Worm (Caenorhabditis elegans) whole organism, young adult: ENCODE data around the gene D2024.18.

Source experiments
- B0336.3 ChIP-seq: fragments of 200-800 bp; sonication (Bioruptor generic); IDR thresholded peaks from 2 replicates; pipeline ENCODE4 v1.3.6; 2022; ENCODE audit warnings: missing genetic modification characterization, missing compliant biosample characterization
- C17E4.6 ChIP-seq: fragments of 200-800 bp; sonication (Bioruptor generic); IDR thresholded peaks from 2 replicates; pipeline ENCODE4 v1.3.6; 2022; ENCODE audit warnings: missing genetic modification reagents, missing genetic modification characterization, missing compliant biosample characterization
- F22D6.2 ChIP-seq: sonication (generic microtip); optimal IDR thresholded peaks from 2 replicates; lab custom pipeline; 2016; ENCODE audit warnings: mild to moderate bottlenecking, missing genetic modification characterization, missing compliant biosample characterization
- F23B12.7 ChIP-seq: sonication (generic microtip); optimal IDR thresholded peaks from 2 replicates; lab custom pipeline; 2017; ENCODE audit warnings: missing genetic modification characterization, mild to moderate bottlenecking, missing compliant biosample characterization, antibody characterized with exemption, moderate library complexity; ENCODE audit not compliant: insufficient read depth
- F39B2.1 ChIP-seq: fragments of 200-800 bp; sonication (Bioruptor generic); IDR thresholded peaks from 2 replicates; pipeline ENCODE4 v1.3.6; 2022; ENCODE audit warnings: missing genetic modification reagents, missing genetic modification characterization, missing compliant biosample characterization
- F49E8.2 ChIP-seq: sonication (generic microtip); optimal IDR thresholded peaks from 3 replicates; lab custom pipeline; 2017; ENCODE audit warnings: missing genetic modification characterization, mild to moderate bottlenecking, missing compliant biosample characterization, antibody characterized with exemption, moderate library complexity; ENCODE audit not compliant: insufficient read depth
- F55B11.4 ChIP-seq: sonication (generic microtip); optimal IDR thresholded peaks from 2 replicates; lab custom pipeline; 2016; ENCODE audit warnings: missing compliant biosample characterization, missing genetic modification characterization, borderline replicate concordance; ENCODE audit not compliant: insufficient read depth
- K11D2.4 ChIP-seq: fragments of 200-800 bp; sonication (Bioruptor generic); IDR thresholded peaks from 2 replicates; pipeline ENCODE4 v1.3.6; 2022; ENCODE audit warnings: missing genetic modification reagents, missing genetic modification characterization, missing compliant biosample characterization
- K12H6.12 ChIP-seq: fragments of 200-800 bp; sonication (Bioruptor generic); optimal IDR thresholded peaks from 2 replicates; lab custom pipeline; 2018; ENCODE audit warnings: mild to moderate bottlenecking, missing genetic modification characterization, missing compliant biosample characterization
- T07F8.4 ChIP-seq: sonication (generic microtip); optimal IDR thresholded peaks from 2 replicates; lab custom pipeline; 2016; ENCODE audit warnings: mild to moderate bottlenecking, missing genetic modification characterization, moderate library complexity, missing compliant biosample characterization
- Y53F4B.3 ChIP-seq: fragments of 200-800 bp; sonication (Bioruptor generic); IDR thresholded peaks from 2 replicates; pipeline ENCODE4 v1.3.6; 2022; ENCODE audit warnings: missing genetic modification reagents, missing genetic modification characterization, missing compliant biosample characterization
- Y79H2A.3 ChIP-seq: fragments of 200-800 bp; sonication (Bioruptor generic); conservative IDR thresholded peaks from 2 replicates; pipeline ENCODE4 v1.3.6; 2022; ENCODE audit warnings: missing genetic modification reagents, missing genetic modification characterization, missing compliant biosample characterization
- aptf-3 ChIP-seq: fragments of 200-800 bp; sonication (Bioruptor generic); IDR thresholded peaks from 2 replicates; pipeline ENCODE4 v1.3.6; 2022; ENCODE audit warnings: missing genetic modification characterization, missing compliant biosample characterization
- atf-7 ChIP-seq: sonication (generic microtip); optimal IDR thresholded peaks from 2 replicates; lab custom pipeline; 2017; ENCODE audit warnings: mild to moderate bottlenecking, missing genetic modification characterization, missing compliant biosample characterization
- attf-6 ChIP-seq: fragments of 200-800 bp; sonication (Bioruptor generic); IDR thresholded peaks from 2 replicates; pipeline ENCODE4 v1.3.6; 2022; ENCODE audit warnings: missing genetic modification reagents, missing genetic modification characterization, missing compliant biosample characterization
- bed-2 ChIP-seq: fragments of 200-800 bp; sonication (Bioruptor generic); IDR thresholded peaks from 2 replicates; pipeline ENCODE4 v1.3.6; 2022; ENCODE audit warnings: missing genetic modification reagents, missing genetic modification characterization, missing compliant biosample characterization
- ccch-3 ChIP-seq: fragments of 200-800 bp; sonication (Bioruptor generic); optimal IDR thresholded peaks from 2 replicates; lab custom pipeline; 2018; ENCODE audit warnings: mild to moderate bottlenecking, missing genetic modification characterization, missing compliant biosample characterization
- cebp-1 ChIP-seq, 2 experiments: fragments of 200-800 bp in 1 of 2; sonication (Bioruptor generic) in 1 of 2; sonication (generic microtip) in 1 of 2; IDR thresholded peaks in 1 of 2; optimal IDR thresholded peaks in 1 of 2; 2 replicates each; pipeline versions ENCODE4 v1.3.6 to Lab custom; 2017 to 2022; ENCODE audit warnings: missing compliant biosample characterization in 2 of 2, missing genetic modification characterization in 2 of 2, mild to moderate bottlenecking in 1 of 2, missing genetic modification reagents in 1 of 2, moderate library complexity in 1 of 2
- cebp-2 ChIP-seq: fragments of 200-800 bp; sonication (Bioruptor generic); IDR thresholded peaks from 2 replicates; pipeline ENCODE4 v1.3.6; 2022; ENCODE audit warnings: missing genetic modification characterization, missing compliant biosample characterization
- ceh-100 ChIP-seq: fragments of 200-800 bp; sonication (Bioruptor generic); IDR thresholded peaks from 2 replicates; pipeline ENCODE4 v1.3.6; 2022; ENCODE audit warnings: missing genetic modification reagents, missing genetic modification characterization, missing compliant biosample characterization
- ceh-27 ChIP-seq: fragments of 200-800 bp; sonication (Bioruptor generic); optimal IDR thresholded peaks from 2 replicates; lab custom pipeline; 2018; ENCODE audit warnings: mild to moderate bottlenecking, missing genetic modification characterization, moderate library complexity, missing compliant biosample characterization
- ceh-91 ChIP-seq: fragments of 200-800 bp; sonication (Bioruptor generic); IDR thresholded peaks from 2 replicates; pipeline ENCODE4 v1.3.6; 2022; ENCODE audit warnings: missing genetic modification reagents, missing genetic modification characterization, missing compliant biosample characterization
- chd-7 ChIP-seq: sonication (generic microtip); optimal IDR thresholded peaks from 2 replicates; lab custom pipeline; 2016; ENCODE audit warnings: mild to moderate bottlenecking, missing genetic modification characterization, moderate library complexity, missing compliant biosample characterization
- dox-1 ChIP-seq: fragments of 200-800 bp; sonication (Bioruptor generic); IDR thresholded peaks from 2 replicates; pipeline ENCODE4 v1.3.6; 2022; ENCODE audit warnings: missing genetic modification reagents, missing genetic modification characterization, missing compliant biosample characterization
- dpl-1 ChIP-seq: fragments of 150-350 bp; optimal IDR thresholded peaks from 2 replicates; lab custom pipeline; 2014; ENCODE audit warnings: missing biosample characterization, missing genetic modification reagents, missing genetic modification characterization
- ekl-4 ChIP-seq: fragments of 200-800 bp; sonication (Bioruptor generic); IDR thresholded peaks from 2 replicates; pipeline ENCODE4 v1.3.6; 2022; ENCODE audit warnings: missing genetic modification reagents, missing genetic modification characterization, missing compliant biosample characterization
- fkh-3 ChIP-seq: sonication (generic microtip); optimal IDR thresholded peaks from 2 replicates; lab custom pipeline; 2016; ENCODE audit warnings: mild to moderate bottlenecking, missing genetic modification characterization, missing compliant biosample characterization
- gei-17 ChIP-seq: fragments of 200-800 bp; sonication (Bioruptor generic); optimal IDR thresholded peaks from 2 replicates; lab custom pipeline; 2018; ENCODE audit warnings: mild to moderate bottlenecking, missing genetic modification characterization, missing compliant biosample characterization
- hmg-20 ChIP-seq: fragments of 200-800 bp; sonication (Bioruptor generic); IDR thresholded peaks from 2 replicates; pipeline ENCODE4 v1.3.6; 2022; ENCODE audit warnings: missing genetic modification reagents, missing genetic modification characterization, missing compliant biosample characterization
- hsf-1 ChIP-seq: fragments of 200-800 bp; sonication (Bioruptor generic); IDR thresholded peaks from 2 replicates; pipeline ENCODE4 v1.3.6; 2022; ENCODE audit warnings: missing genetic modification reagents, missing genetic modification characterization, missing compliant biosample characterization
- let-526 ChIP-seq: fragments of 200-800 bp; sonication (Bioruptor generic); IDR thresholded peaks from 2 replicates; pipeline ENCODE4 v1.3.6; 2022; ENCODE audit warnings: missing genetic modification reagents, missing genetic modification characterization, missing compliant biosample characterization
- lin-35 ChIP-seq, 3 experiments: fragments of 150-350 bp in 2 of 3; sonication (generic microtip) in 1 of 3; optimal IDR thresholded peaks; 2 replicates each; lab custom pipeline; 2014 to 2018; ENCODE audit warnings: missing biosample characterization in 3 of 3, missing genetic modification characterization in 3 of 3, missing genetic modification reagents in 3 of 3
- lsl-1 ChIP-seq: fragments of 200-800 bp; sonication (Bioruptor generic); optimal IDR thresholded peaks from 2 replicates; lab custom pipeline; 2018; ENCODE audit warnings: mild to moderate bottlenecking, missing genetic modification characterization, moderate library complexity, missing compliant biosample characterization
- lsy-27 ChIP-seq: sonication (generic microtip); optimal IDR thresholded peaks from 2 replicates; lab custom pipeline; 2017; ENCODE audit warnings: missing genetic modification characterization, mild to moderate bottlenecking, missing compliant biosample characterization, antibody characterized with exemption, missing genotype, borderline replicate concordance; ENCODE audit not compliant: insufficient read depth
- madf-10 ChIP-seq: sonication (generic microtip); optimal IDR thresholded peaks from 2 replicates; lab custom pipeline; 2016; ENCODE audit warnings: mild to moderate bottlenecking, missing genetic modification characterization, missing compliant biosample characterization
- mcd-1 ChIP-seq: fragments of 200-800 bp; sonication (Bioruptor generic); IDR thresholded peaks from 2 replicates; pipeline ENCODE4 v1.3.6; 2022; ENCODE audit warnings: missing genetic modification reagents, missing genetic modification characterization, missing compliant biosample characterization
- mxl-1 ChIP-seq: sonication (generic microtip); optimal IDR thresholded peaks from 2 replicates; lab custom pipeline; 2016; ENCODE audit warnings: missing genetic modification characterization, missing compliant biosample characterization
- nfya-2 ChIP-seq: fragments of 200-800 bp; sonication (Bioruptor generic); IDR thresholded peaks from 2 replicates; pipeline ENCODE4 v1.3.6; 2022; ENCODE audit warnings: missing genetic modification reagents, missing genetic modification characterization, missing compliant biosample characterization
- nhr-80 ChIP-seq: sonication (generic microtip); optimal IDR thresholded peaks from 2 replicates; lab custom pipeline; 2016; ENCODE audit warnings: missing genetic modification characterization, missing compliant biosample characterization
- nhr-90 ChIP-seq: sonication (generic microtip); optimal IDR thresholded peaks from 2 replicates; lab custom pipeline; 2016; ENCODE audit warnings: missing genotype, mild to moderate bottlenecking, missing genetic modification characterization, missing compliant biosample characterization
- pbrm-1 ChIP-seq: fragments of 200-800 bp; sonication (Bioruptor generic); IDR thresholded peaks from 2 replicates; pipeline ENCODE4 v1.3.6; 2022; ENCODE audit warnings: missing genetic modification reagents, missing genetic modification characterization, missing compliant biosample characterization
- rec-8 ChIP-seq, 2 experiments: sonication (generic microtip); optimal IDR thresholded peaks; 2 replicates each; lab custom pipeline; 2016; ENCODE audit warnings: mild to moderate bottlenecking in 2 of 2, missing genetic modification characterization in 2 of 2, missing genetic modification reagents in 2 of 2, missing genotype in 2 of 2, missing biosample characterization in 1 of 2, missing compliant biosample characterization in 1 of 2, moderate library complexity in 1 of 2
- snpc-3.4 ChIP-seq: sonication (generic microtip); optimal IDR thresholded peaks from 2 replicates; lab custom pipeline; 2017; ENCODE audit warnings: missing genetic modification characterization, mild to moderate bottlenecking, missing compliant biosample characterization, antibody characterized with exemption, moderate library complexity, missing genotype, missing genetic modification reagents
- tlf-1 ChIP-seq: fragments of 200-800 bp; sonication (Bioruptor generic); optimal IDR thresholded peaks from 2 replicates; lab custom pipeline; 2018; ENCODE audit warnings: mild to moderate bottlenecking, missing genetic modification characterization, missing compliant biosample characterization
- unc-130 ChIP-seq: sonication (generic microtip); optimal IDR thresholded peaks from 2 replicates; lab custom pipeline; 2016; ENCODE audit warnings: missing genetic modification reagents, missing genetic modification characterization, missing compliant biosample characterization
- zfh-2 ChIP-seq: fragments of 200-800 bp; sonication (Bioruptor generic); conservative IDR thresholded peaks from 2 replicates; pipeline ENCODE4 v1.3.6; 2022; ENCODE audit warnings: missing genetic modification reagents, missing genetic modification characterization, missing compliant biosample characterization
- zim-3 ChIP-seq: sonication (generic microtip); optimal IDR thresholded peaks from 2 replicates; lab custom pipeline; 2017; ENCODE audit warnings: mild to moderate bottlenecking, missing genetic modification characterization, moderate library complexity, missing compliant biosample characterization

Gene D2024.18

ce11 chrIV:7253271-7253670 lies 3.0 kb downstream of the D2024.18 start:
- TF ChIP-seq attf-6 (peak; percentile 92), aptf-3 (GFP tag; lab: Robert Waterston, UW) (no peak), F23B12.7 (tag; lab: Kevin White, UChicago) (no peak), nhr-90 (no peak), F39B2.1 (GFP tag; lab: Robert Waterston, UW) (no peak), ccch-3 (GFP tag; lab: Kevin White, UChicago) (no peak), unc-130 (GFP tag; lab: Kevin White, UChicago) (no peak), K11D2.4 (GFP tag; lab: Robert Waterston, UW) (no peak), snpc-3.4 (tag; lab: Kevin White, UChicago) (peak; percentile 64), C17E4.6 (no peak), hmg-20 (GFP tag; lab: Robert Waterston, UW) (no peak), T07F8.4 (no peak), F49E8.2 (peak; percentile 62), zfh-2 (GFP tag; lab: Robert Waterston, UW) (no peak), mxl-1 (tag; lab: Kevin White, UChicago) (no peak), let-526 (GFP tag; lab: Robert Waterston, UW) (no peak), dpl-1 (GFP tag; lab: Kevin White, UChicago) (no peak), pbrm-1 (GFP tag; lab: Robert Waterston, UW) (peak; percentile 73), hsf-1 (GFP tag; lab: Robert Waterston, UW) (0 out of 2 replicates have a peak, but pooled peaks have one; percentile 37), chd-7 (tag; lab: Kevin White, UChicago) (no peak), Y79H2A.3 (GFP tag; lab: Robert Waterston, UW) (no peak), Y53F4B.3 (GFP tag; lab: Robert Waterston, UW) (no peak), mcd-1 (GFP tag; lab: Robert Waterston, UW) (0 out of 2 replicates have a peak, but pooled peaks have one; percentile 14), F55B11.4 (no peak), madf-10 (tag; lab: Kevin White, UChicago) (no peak), lsy-27 (tag; lab: Kevin White, UChicago) (no peak), nfya-2 (GFP tag; lab: Robert Waterston, UW) (no peak), rec-8 (tag; optimal IDR thresholded peaks at IDR 0.05; lab: Kevin White, UChicago) (no peak), fkh-3 (tag; lab: Kevin White, UChicago) (no peak), ceh-91 (GFP tag; lab: Robert Waterston, UW) (0 out of 2 replicates have a peak, but pooled peaks have one; percentile 17), F22D6.2 (tag; lab: Kevin White, UChicago) (no peak), B0336.3 (peak; percentile 58; the same call in 1 of the 2 replicates), tlf-1 (GFP tag; lab: Kevin White, UChicago) (no peak), bed-2 (GFP tag; lab: Robert Waterston, UW) (no peak), zim-3 (no peak), ceh-27 (no peak), nhr-80 (no peak), ekl-4 (GFP tag; lab: Robert Waterston, UW) (0 out of 2 replicates have a peak, but pooled peaks have one; percentile 27), lin-35 (GFP tag; optimal IDR thresholded peaks at IDR 0.05; lab: Kevin White, UChicago) (no peak), K12H6.12 (tag; lab: Kevin White, UChicago) (no peak), lsl-1 (peak; percentile 35), dox-1 (peak; percentile 53; the same call in 1 of the 2 replicates), ceh-100 (0 out of 2 replicates have a peak, but pooled peaks have one; percentile 27), atf-7 (no peak), cebp-2 (GFP tag; lab: Robert Waterston, UW) (no peak), gei-17 (GFP tag; lab: Kevin White, UChicago) (no peak), cebp-1 (GFP tag; IDR thresholded peaks at IDR 0.05; lab: Robert Waterston, UW) (no peak), cebp-1 (tag; optimal IDR thresholded peaks at IDR 0.05; lab: Kevin White, UChicago) (no peak)
